Worm (Caenorhabditis elegans) whole organism, mixed stage, embryonic: ENCODE data around the gene F57A8.6.

Experiments
- blmp-1 ChIP-seq: fragments of 150-350 bp; optimal IDR thresholded peaks from 2 replicates; lab custom pipeline; 2014; ENCODE audit warnings: missing biosample characterization, missing genetic modification characterization
- ceh-43 ChIP-seq: fragments of 200-800 bp; sonication (Bioruptor generic); optimal IDR thresholded peaks from 2 replicates; lab custom pipeline; 2018; ENCODE audit warnings: mild to moderate bottlenecking, missing genetic modification characterization, moderate library complexity, missing compliant biosample characterization
- ceh-83 ChIP-seq: fragments of 200-800 bp; sonication (Bioruptor generic); optimal IDR thresholded peaks from 2 replicates; lab custom pipeline; 2018; ENCODE audit warnings: mild to moderate bottlenecking, missing genetic modification characterization, missing compliant biosample characterization
- ces-1 ChIP-seq: fragments of 150-350 bp; optimal IDR thresholded peaks from 2 replicates; lab custom pipeline; 2014; ENCODE audit warnings: missing biosample characterization, missing genetic modification reagents, missing genetic modification characterization
- elt-1 ChIP-seq: sonication (generic microtip); optimal IDR thresholded peaks from 2 replicates; lab custom pipeline; 2017; ENCODE audit warnings: missing genetic modification characterization, mild to moderate bottlenecking, missing compliant biosample characterization, antibody characterized with exemption, moderate library complexity, borderline replicate concordance; ENCODE audit not compliant: insufficient read depth
- flh-1 ChIP-seq: fragments of 200-800 bp; sonication (Bioruptor generic); optimal IDR thresholded peaks from 2 replicates; lab custom pipeline; 2018; ENCODE audit warnings: mild to moderate bottlenecking, missing genetic modification characterization, moderate library complexity, missing compliant biosample characterization
- lin-32 ChIP-seq: fragments of 200-800 bp; sonication (Bioruptor generic); optimal IDR thresholded peaks from 2 replicates; lab custom pipeline; 2018; ENCODE audit warnings: mild to moderate bottlenecking, missing genetic modification characterization, missing compliant biosample characterization
- nhr-76 ChIP-seq: sonication (generic microtip); optimal IDR thresholded peaks from 2 replicates; lab custom pipeline; 2017; ENCODE audit warnings: missing biosample characterization, missing genetic modification characterization
- pha-4 ChIP-seq: fragments of 150-350 bp; optimal IDR thresholded peaks from 2 replicates; lab custom pipeline; 2018; ENCODE audit warnings: missing biosample characterization, missing genetic modification reagents, missing genetic modification characterization
- snpc-4 ChIP-seq: fragments of 150-350 bp; optimal IDR thresholded peaks from 2 replicates; lab custom pipeline; 2014; ENCODE audit warnings: missing biosample characterization, missing genetic modification characterization
- unc-39 ChIP-seq: fragments of 150-350 bp; optimal IDR thresholded peaks from 2 replicates; lab custom pipeline; 2014; ENCODE audit warnings: missing biosample characterization, missing genetic modification characterization
- unc-62 ChIP-seq: fragments of 150-350 bp; optimal IDR thresholded peaks from 2 replicates; lab custom pipeline; 2014; ENCODE audit warnings: missing biosample characterization, missing genetic modification reagents, missing genetic modification characterization
- ztf-11 ChIP-seq: fragments of 150-350 bp; optimal IDR thresholded peaks from 2 replicates; lab custom pipeline; 2014; ENCODE audit warnings: missing biosample characterization, missing genetic modification characterization

DNA sequence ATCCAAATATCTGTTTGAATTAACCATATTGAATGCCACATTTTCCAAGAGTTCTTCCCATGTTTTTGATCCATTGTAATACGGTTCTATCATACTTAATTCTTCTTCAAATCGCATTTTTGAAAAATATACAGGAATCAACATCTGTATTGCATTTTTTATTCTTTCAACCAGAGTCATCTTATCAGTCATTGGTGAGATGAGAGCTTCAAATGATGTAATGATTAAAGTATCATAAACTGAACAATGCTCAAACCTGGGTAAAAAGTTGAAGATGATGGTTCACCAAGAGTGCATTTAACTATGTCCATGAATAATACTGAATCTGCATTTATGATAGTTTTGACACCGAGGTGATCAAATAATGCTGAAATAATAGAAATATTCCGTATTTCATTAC lies 30.1 kb upstream of the F57A8.6 start:
- TF ChIP-seq ceh-43 (GFP tag; lab: Kevin White, UChicago) (no peak), ztf-11 (no peak), unc-39 (tag; lab: Kevin White, UChicago) (no peak), ces-1 (GFP tag; lab: Kevin White, UChicago) (no peak), nhr-76 (tag; lab: Kevin White, UChicago) (no peak), unc-62 (GFP tag; lab: Kevin White, UChicago) (no peak), blmp-1 (tag; lab: Kevin White, UChicago) (no peak), lin-32 (GFP tag; lab: Kevin White, UChicago) (no peak), flh-1 (GFP tag; lab: Kevin White, UChicago) (no peak), ceh-83 (GFP tag; lab: Kevin White, UChicago) (no peak), elt-1 (no peak), snpc-4 (no peak), pha-4 (no peak)
